Fruit fly (Drosophila melanogaster): Measurements from ENCODE around the gene twin.

- peak; percentile 96 for TF ChIP-seq CG6689 (GFP tag; IDR thresholded peaks at IDR 0.05)
- peak; percentile 95 for TF ChIP-seq CG8924 (tag; optimal IDR thresholded peaks at IDR 0.05)
- no peak for TF ChIP-seq CG2129 (GFP tag; IDR thresholded peaks at IDR 0.05; ENCODE audit: partially characterized antibody)
- peak in 1 of 2 experiments; percentile 60 for TF ChIP-seq crp (GFP tag; optimal IDR thresholded peaks at IDR 0.05)
- peak; percentile 89 for TF ChIP-seq Vsx1 (GFP tag; optimal IDR thresholded peaks at IDR 0.05)
- TF ChIP-seq bsh (GFP tag; optimal IDR thresholded peaks at IDR 0.05): peak; percentile 72 to 94
- TF ChIP-seq dysf (GFP tag; IDR thresholded peaks at IDR 0.05): peak; percentile 97
Measured at dm6 chr3R:24193373-24193879, 28.3 kb downstream of the twin start, which contains the start of the genes SMC6 and CG6204.
